Fruit fly (Drosophila melanogaster) whole organism, wandering third instar larva: ENCODE measurements around the gene CG10948.

ENCODE experiments used
- Abd-B ChIP-seq: fragments of >200 bp; optimal IDR thresholded peaks from 2 replicates; lab custom pipeline; 2017; ENCODE audit warnings: missing biosample characterization, missing genetic modification characterization
- CG32264 ChIP-seq: fragments of 200-800 bp; sonication (Bioruptor generic); optimal IDR thresholded peaks from 2 replicates; lab custom pipeline; 2016; ENCODE audit warnings: missing biosample characterization, missing genetic modification characterization
- CG9705 ChIP-seq: fragments of 200-800 bp; sonication (Bioruptor generic); optimal IDR thresholded peaks from 2 replicates; lab custom pipeline; 2018; ENCODE audit warnings: missing biosample characterization, mild to moderate bottlenecking, missing genetic modification characterization
- CrebA ChIP-seq: fragments of 200-800 bp; sonication (Bioruptor generic); optimal IDR thresholded peaks from 2 replicates; lab custom pipeline; 2016; ENCODE audit warnings: missing biosample characterization, mild to moderate bottlenecking, missing genetic modification characterization, borderline replicate concordance
- Dfd ChIP-seq: fragments of >200 bp; optimal IDR thresholded peaks from 2 replicates; lab custom pipeline; 2017; ENCODE audit warnings: missing biosample characterization, missing genetic modification characterization
- Dif ChIP-seq: fragments of 200-275, 200-300 bp; sonication (Bioruptor generic); optimal IDR thresholded peaks from 2 replicates; lab custom pipeline; 2018; ENCODE audit warnings: missing biosample characterization, missing genetic modification characterization; ENCODE audit not compliant: partially characterized antibody
- GATAd ChIP-seq: sonication (Bioruptor generic); optimal IDR thresholded peaks from 2 replicates; lab custom pipeline; 2016; ENCODE audit warnings: missing biosample characterization, missing genetic modification characterization
- HLH106 ChIP-seq: fragments of 200-800 bp; optimal IDR thresholded peaks from 3 replicates; lab custom pipeline; 2019; ENCODE audit warnings: missing biosample characterization, mild to moderate bottlenecking, missing genetic modification characterization, moderate library complexity
- Hnf4 ChIP-seq: fragments of 200-800 bp; sonication (Bioruptor generic); optimal IDR thresholded peaks from 2 replicates; lab custom pipeline; 2016; ENCODE audit warnings: missing biosample characterization, mild to moderate bottlenecking, missing genetic modification characterization
- Hr78 ChIP-seq: fragments of >200 bp; optimal IDR thresholded peaks from 2 replicates; lab custom pipeline; 2017; ENCODE audit warnings: missing biosample characterization, missing genetic modification characterization
- Hr83 ChIP-seq: fragments of 200-300 bp; sonication (Bioruptor generic); optimal IDR thresholded peaks from 2 replicates; lab custom pipeline; 2016; ENCODE audit warnings: missing biosample characterization, mild to moderate bottlenecking, missing genetic modification characterization, moderate library complexity; ENCODE audit not compliant: poor library complexity, severe bottlenecking
- Jra ChIP-seq: sonication (Bioruptor generic); optimal IDR thresholded peaks from 2 replicates; lab custom pipeline; 2016; ENCODE audit warnings: missing biosample characterization, missing genetic modification characterization
- Mio ChIP-seq: sonication (Bioruptor generic); optimal IDR thresholded peaks from 2 replicates; lab custom pipeline; 2016; ENCODE audit warnings: missing biosample characterization, missing genetic modification characterization
- OdsH ChIP-seq: fragments of 200-800 bp; sonication (Bioruptor generic); optimal IDR thresholded peaks from 2 replicates; lab custom pipeline; 2016; ENCODE audit warnings: missing biosample characterization, mild to moderate bottlenecking, missing genetic modification characterization
- Rel ChIP-seq, 2 experiments: fragments of 200-800 bp; sonication (Bioruptor generic) in 1 of 2; optimal IDR thresholded peaks; 2 replicates in 1 of 2; 3 replicates in 1 of 2; lab custom pipeline; 2016 to 2019; ENCODE audit warnings: mild to moderate bottlenecking in 2 of 2, missing biosample characterization in 2 of 2, missing genetic modification characterization in 2 of 2, moderate library complexity in 1 of 2
- Sp1 ChIP-seq: fragments of 200-800 bp; sonication (Bioruptor generic); optimal IDR thresholded peaks from 3 replicates; lab custom pipeline; 2019; ENCODE audit warnings: missing biosample characterization, mild to moderate bottlenecking, missing genetic modification characterization, moderate library complexity
- Vsx2 ChIP-seq: fragments of 200-300, 225-300 bp; sonication (Bioruptor generic); optimal IDR thresholded peaks from 2 replicates; lab custom pipeline; 2018; ENCODE audit warnings: missing biosample characterization, missing genetic modification characterization; ENCODE audit not compliant: partially characterized antibody
- dl ChIP-seq, 2 experiments: fragments of 175-275, 200-275 bp in 1 of 2; fragments of 200-275 bp in 1 of 2; sonication (Bioruptor generic); optimal IDR thresholded peaks; lab custom pipeline; 2018; ENCODE audit warnings: mild to moderate bottlenecking in 2 of 2, missing biosample characterization in 2 of 2, missing genetic modification characterization in 2 of 2, moderate library complexity in 2 of 2; ENCODE audit not compliant: partially characterized antibody in 2 of 2, insufficient read depth in 1 of 2
- dmrt93B ChIP-seq: fragments of 200-800 bp; sonication (Bioruptor generic); optimal IDR thresholded peaks from 2 replicates; lab custom pipeline; 2018; ENCODE audit warnings: missing biosample characterization, mild to moderate bottlenecking, missing genetic modification characterization
- dsf ChIP-seq: sonication (Bioruptor generic); optimal IDR thresholded peaks from 2 replicates; lab custom pipeline; 2016; ENCODE audit warnings: missing biosample characterization, missing genetic modification characterization, borderline replicate concordance
- ey ChIP-seq: fragments of 200-800 bp; sonication (Bioruptor generic); optimal IDR thresholded peaks from 2 replicates; lab custom pipeline; 2016; ENCODE audit warnings: missing biosample characterization, missing genetic modification characterization
- foxo ChIP-seq, 2 experiments: fragments of 200-800 bp; sonication (Bioruptor generic); optimal IDR thresholded peaks; 2 replicates in 1 of 2; 3 replicates in 1 of 2; lab custom pipeline; 2016 to 2017; ENCODE audit warnings: missing biosample characterization in 2 of 2, missing genetic modification characterization in 2 of 2
- fru ChIP-seq: fragments of 200-800 bp; sonication (Bioruptor generic); optimal IDR thresholded peaks from 3 replicates; lab custom pipeline; 2016; ENCODE audit warnings: missing biosample characterization, mild to moderate bottlenecking, missing genetic modification characterization
- jim ChIP-seq: fragments of 175-275, 200-325 bp; sonication (Bioruptor generic); optimal IDR thresholded peaks from 2 replicates; lab custom pipeline; 2016; ENCODE audit warnings: missing biosample characterization, mild to moderate bottlenecking, missing genetic modification characterization
- lola ChIP-seq: fragments of >200 bp; optimal IDR thresholded peaks from 2 replicates; lab custom pipeline; 2017; ENCODE audit warnings: missing biosample characterization, missing genetic modification characterization
- pan ChIP-seq: fragments of >200 bp; optimal IDR thresholded peaks from 2 replicates; lab custom pipeline; 2017
- psq ChIP-seq: fragments of 200-800 bp; sonication (Bioruptor generic); optimal IDR thresholded peaks from 3 replicates; lab custom pipeline; 2017; ENCODE audit warnings: missing biosample characterization, mild to moderate bottlenecking, missing genetic modification characterization, moderate library complexity
- rgr ChIP-seq: fragments of 200-800 bp; sonication (Bioruptor generic); optimal IDR thresholded peaks from 3 replicates; lab custom pipeline; 2016; ENCODE audit warnings: missing biosample characterization, mild to moderate bottlenecking, missing genetic modification characterization
- sage ChIP-seq: fragments of 200-800 bp; sonication (Bioruptor generic); optimal IDR thresholded peaks from 2 replicates; lab custom pipeline; 2016; ENCODE audit warnings: missing biosample characterization, mild to moderate bottlenecking, missing genetic modification characterization
- sv ChIP-seq: fragments of 200-800 bp; sonication (Bioruptor generic); optimal IDR thresholded peaks from 3 replicates; lab custom pipeline; 2016; ENCODE audit warnings: missing biosample characterization, missing genetic modification characterization
- tai ChIP-seq: sonication (Bioruptor generic); optimal IDR thresholded peaks from 2 replicates; lab custom pipeline; 2016; ENCODE audit warnings: missing biosample characterization, missing genetic modification characterization
- woc ChIP-seq: sonication (Bioruptor generic); optimal IDR thresholded peaks from 2 replicates; lab custom pipeline; 2016; ENCODE audit warnings: missing biosample characterization, mild to moderate bottlenecking, missing genetic modification characterization

The CG10948 gene

dm6 chr3L:12830416-12830815 lies 19.5 kb downstream of the CG10948 start:
- TF ChIP-seq ey (GFP tag; lab: Kevin White, UChicago) (no peak), dl (GFP tag; optimal IDR thresholded peaks at IDR 0.05; lab: Kevin White, UChicago; ENCODE audit: insufficient read depth in 1 of 2, partially characterized antibody in 2 of 2) (no peak), GATAd (GFP tag; lab: Kevin White, UChicago) (no peak), woc (GFP tag; lab: Kevin White, UChicago) (no peak), fru (GFP tag; lab: Kevin White, UChicago) (no peak), CG32264 (GFP tag; lab: Kevin White, UChicago) (no peak), Dif (no peak), tai (GFP tag; lab: Kevin White, UChicago) (no peak), jim (GFP tag; lab: Kevin White, UChicago) (no peak), HLH106 (tag; lab: Kevin White, UChicago) (no peak), Hr83 (GFP tag; lab: Kevin White, UChicago) (no peak), Dfd (GFP tag; lab: Kevin White, UChicago) (no peak), dmrt93B (GFP tag; lab: Kevin White, UChicago) (no peak), sv (no peak), Rel (GFP tag; optimal IDR thresholded peaks at IDR 0.05; lab: Kevin White, UChicago) (no peak), Rel (tag; optimal IDR thresholded peaks at IDR 0.05; lab: Kevin White, UChicago) (no peak), lola (GFP tag; lab: Kevin White, UChicago) (no peak), Abd-B (GFP tag; lab: Kevin White, UChicago) (no peak), Hnf4 (GFP tag; lab: Kevin White, UChicago) (no peak), foxo (GFP tag; optimal IDR thresholded peaks at IDR 0.05; lab: Kevin White, UChicago) (no peak), OdsH (GFP tag; lab: Kevin White, UChicago) (no peak)

DNA sequence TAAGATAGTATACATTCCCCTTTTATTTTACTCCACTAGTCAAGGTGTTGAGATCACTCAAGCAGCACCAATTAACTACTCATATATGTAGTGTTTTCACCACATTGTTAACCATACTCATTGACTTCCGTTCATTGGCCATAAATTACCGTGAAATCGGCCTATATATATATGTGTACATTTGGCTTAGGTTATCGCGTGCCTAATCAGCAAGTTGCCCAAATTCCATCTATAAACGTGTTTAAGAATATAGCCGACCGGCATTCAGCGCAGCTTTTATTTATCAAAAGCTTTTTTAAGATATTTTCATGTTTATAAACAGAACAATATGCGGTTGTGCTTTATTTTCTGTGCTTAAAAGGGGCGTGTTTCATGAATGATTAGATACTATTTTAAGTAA lies 21.4 kb downstream of the CG10948 start:
- TF ChIP-seq Abd-B (GFP tag; lab: Kevin White, UChicago) (no peak), CrebA (GFP tag; lab: Kevin White, UChicago) (no peak), Hr78 (GFP tag; lab: Kevin White, UChicago) (no peak), OdsH (GFP tag; lab: Kevin White, UChicago) (no peak), Sp1 (GFP tag; lab: Kevin White, UChicago) (no peak), ey (GFP tag; lab: Kevin White, UChicago) (no peak), lola (GFP tag; lab: Kevin White, UChicago) (no peak), dmrt93B (GFP tag; lab: Kevin White, UChicago) (no peak)

DNA sequence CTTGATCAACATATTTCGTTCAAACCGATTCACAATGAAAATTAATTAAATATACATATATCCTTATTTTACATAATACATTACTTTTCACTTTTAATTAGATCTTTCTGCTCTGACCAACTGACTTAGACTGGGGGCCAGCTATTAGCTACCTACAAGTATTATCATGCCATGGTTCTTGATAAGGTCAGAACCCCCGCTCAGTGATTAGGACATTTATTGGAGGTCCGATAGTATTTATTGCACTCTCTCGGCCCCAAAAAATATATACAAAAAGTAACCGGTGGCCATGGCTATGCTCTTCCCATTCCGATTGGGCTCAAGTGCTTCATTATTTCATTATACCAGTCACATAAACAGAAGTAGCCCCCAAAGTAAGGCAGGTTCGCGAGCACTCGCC lies 22.2 kb downstream of the CG10948 start:
- TF ChIP-seq foxo (GFP tag; optimal IDR thresholded peaks at IDR 0.05; lab: Kevin White, UChicago): no peak
- TF ChIP-seq sv: no peak
- TF ChIP-seq jim (GFP tag; lab: Kevin White, UChicago): no peak
- TF ChIP-seq GATAd (GFP tag; lab: Kevin White, UChicago): no peak
- no peak for TF ChIP-seq rgr (GFP tag; lab: Kevin White, UChicago)
- no peak for TF ChIP-seq Hr83 (GFP tag; lab: Kevin White, UChicago)
- TF ChIP-seq HLH106 (tag; lab: Kevin White, UChicago): no peak
- no peak for TF ChIP-seq Vsx2 (GFP tag; lab: Kevin White, UChicago)
- TF ChIP-seq CG9705 (GFP tag; lab: Kevin White, UChicago): no peak

DNA sequence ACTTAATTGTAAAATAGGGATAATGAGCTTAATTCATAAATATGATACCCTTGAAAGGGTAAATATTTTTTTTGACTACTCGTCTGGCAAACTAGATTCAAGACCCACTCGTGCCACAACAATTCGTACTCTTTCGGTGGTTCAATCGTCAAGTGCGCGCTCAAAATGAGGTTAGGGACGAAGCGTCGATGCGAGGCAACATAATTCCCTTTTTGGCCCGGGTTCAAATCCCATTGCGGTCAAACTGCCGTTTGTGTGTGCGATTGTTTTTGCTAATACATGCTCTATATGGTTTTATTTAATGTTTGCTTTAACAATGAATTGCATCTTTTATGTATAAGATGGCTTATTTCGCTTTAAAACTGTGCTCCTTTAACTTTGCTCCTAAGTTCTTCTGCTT lies 34.2 kb downstream of the CG10948 start:
- TF ChIP-seq Rel (GFP tag; optimal IDR thresholded peaks at IDR 0.05; lab: Kevin White, UChicago) (no peak), Rel (tag; optimal IDR thresholded peaks at IDR 0.05; lab: Kevin White, UChicago) (no peak), pan (lab: Kevin White, UChicago) (no peak), Vsx2 (GFP tag; lab: Kevin White, UChicago) (no peak), Jra (GFP tag; lab: Kevin White, UChicago) (no peak), sv (no peak), Abd-B (GFP tag; lab: Kevin White, UChicago) (no peak), OdsH (GFP tag; lab: Kevin White, UChicago) (no peak), dsf (no peak), Mio (GFP tag; lab: Kevin White, UChicago) (no peak), ey (GFP tag; lab: Kevin White, UChicago) (no peak), CrebA (GFP tag; lab: Kevin White, UChicago) (no peak), Hr83 (GFP tag; lab: Kevin White, UChicago) (no peak), dl (GFP tag; optimal IDR thresholded peaks at IDR 0.05; lab: Kevin White, UChicago; ENCODE audit: insufficient read depth in 1 of 2, partially characterized antibody in 2 of 2) (no peak), sage (GFP tag; lab: Kevin White, UChicago) (no peak), Hr78 (GFP tag; lab: Kevin White, UChicago) (no peak), CG32264 (GFP tag; lab: Kevin White, UChicago) (no peak), GATAd (GFP tag; lab: Kevin White, UChicago) (no peak), HLH106 (tag; lab: Kevin White, UChicago) (no peak), psq (GFP tag; lab: Kevin White, UChicago) (no peak)
- TF ChIP-seq, all 38 proteins: peak for 0
